Fruit fly (Drosophila melanogaster) ovary, adult (tissue): Measurements from ENCODE around the gene Nepl3.

Experiments used
- CG17801 ChIP-seq: fragments of 200-800 bp; optimal IDR thresholded peaks from 2 replicates; lab custom pipeline; 2019; ENCODE audit warnings: missing biosample characterization, mild to moderate bottlenecking, missing genetic modification characterization, moderate library complexity; ENCODE audit not compliant: partially characterized antibody

The Nepl3 gene

DNA sequence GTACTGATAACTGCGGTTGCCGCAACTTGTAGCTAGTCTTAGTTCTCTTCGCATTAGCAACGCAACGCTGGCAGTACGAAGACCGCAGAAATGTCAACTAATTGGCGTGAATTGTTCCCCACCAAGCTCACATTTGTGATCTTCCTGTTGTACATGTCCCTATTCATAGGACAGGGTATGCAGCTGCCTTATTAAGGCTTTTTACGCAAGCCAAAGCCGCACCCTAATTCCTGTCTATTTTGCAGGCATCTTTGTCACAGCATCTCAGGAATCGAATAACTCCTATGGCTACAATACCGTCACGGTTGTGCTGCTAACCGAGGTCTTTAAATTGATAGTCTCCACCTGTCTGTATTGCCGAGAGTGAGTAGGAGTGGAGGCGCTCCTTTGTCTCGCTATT lies 5.1 kb downstream of the Nepl3 start, which contains the start of gene eIF3h:
Gene eIF3h (minus strand): TSS at position 101 of the 400 bp plus-strand sequence.
- TF ChIP-seq CG17801 (GFP tag; lab: Kevin White, UChicago): no peak

DNA sequence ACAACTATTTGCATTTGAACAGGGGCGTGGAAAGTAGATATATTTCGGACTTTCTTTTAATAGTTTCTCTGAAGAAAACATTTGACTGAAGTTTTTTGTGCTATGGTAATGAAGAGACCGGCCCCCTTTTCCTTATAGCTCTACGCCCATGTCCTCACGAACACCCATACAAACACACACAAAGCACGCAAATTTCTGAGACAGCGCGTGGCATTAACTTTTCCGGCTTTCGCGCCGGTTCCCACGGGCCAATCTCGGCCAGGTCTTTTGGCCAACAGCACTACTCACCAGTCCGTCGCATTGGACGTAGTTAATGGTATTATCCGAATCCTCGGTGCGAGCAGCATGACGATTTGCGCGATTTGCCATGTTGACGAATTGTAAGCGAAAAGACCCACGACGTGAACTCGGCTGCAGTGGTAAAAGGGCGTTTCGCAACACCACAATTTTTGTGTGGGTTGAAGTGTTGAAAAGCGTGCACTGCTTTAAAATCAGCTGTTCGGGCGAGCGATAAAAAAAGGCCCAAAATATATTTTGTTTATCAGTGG lies 5.6 kb downstream of the Nepl3 start, which contains the start of gene senju:
Gene senju (plus strand): TSS at position 477 of the 548 bp plus-strand sequence.
- TF ChIP-seq CG17801 (GFP tag; lab: Kevin White, UChicago): peak; percentile 76

DNA sequence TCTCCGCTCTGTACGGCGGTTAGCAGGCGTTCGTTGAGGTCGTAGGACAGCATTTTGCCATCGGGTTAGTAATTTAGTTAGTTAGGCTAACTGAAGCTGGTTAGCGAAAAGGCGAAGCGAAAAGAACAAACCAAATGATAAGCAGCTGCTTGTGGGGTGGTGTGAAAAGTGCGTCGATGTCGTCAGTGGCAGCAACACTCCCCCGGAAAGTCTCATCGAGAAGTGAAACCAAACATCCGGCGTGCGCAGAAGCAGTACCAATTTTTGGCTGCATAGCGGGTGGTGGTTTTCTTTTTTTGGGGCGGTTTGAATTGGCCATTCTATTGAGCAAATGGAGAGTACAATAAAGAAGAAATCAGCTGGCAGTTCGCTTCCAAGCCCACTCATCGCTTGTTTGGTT lies 7.2 kb downstream of the Nepl3 start, which contains the start of gene CG9121:
Gene CG9121 (minus strand): TSS at position 238 of the 400 bp plus-strand sequence.
- TF ChIP-seq CG17801 (GFP tag; lab: Kevin White, UChicago): no peak

DNA sequence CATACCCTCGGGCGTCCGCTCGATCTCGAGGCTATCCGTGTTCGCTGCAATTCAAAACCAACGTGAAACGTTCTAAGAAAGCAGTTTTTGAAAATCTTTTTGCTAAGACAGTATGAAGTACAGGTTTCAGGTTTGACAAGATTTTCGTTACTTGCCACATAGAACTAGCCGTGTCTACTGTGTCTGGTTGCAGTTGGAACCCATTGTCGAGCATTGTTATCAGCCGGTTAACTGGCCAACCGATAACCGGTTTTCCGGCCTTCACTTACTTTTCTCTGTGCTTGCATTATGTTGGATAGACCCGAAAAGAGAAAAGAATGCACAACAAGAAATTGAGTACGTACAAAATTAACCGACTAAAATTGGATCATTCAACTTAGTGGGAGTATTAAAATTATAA lies 8.1 kb downstream of the Nepl3 start:
- TF ChIP-seq CG17801 (GFP tag; lab: Kevin White, UChicago): no peak

dm6 chr2L:5046261-5046660 lies 11.8 kb downstream of the Nepl3 start:
- no peak for TF ChIP-seq CG17801 (GFP tag; lab: Kevin White, UChicago)

DNA sequence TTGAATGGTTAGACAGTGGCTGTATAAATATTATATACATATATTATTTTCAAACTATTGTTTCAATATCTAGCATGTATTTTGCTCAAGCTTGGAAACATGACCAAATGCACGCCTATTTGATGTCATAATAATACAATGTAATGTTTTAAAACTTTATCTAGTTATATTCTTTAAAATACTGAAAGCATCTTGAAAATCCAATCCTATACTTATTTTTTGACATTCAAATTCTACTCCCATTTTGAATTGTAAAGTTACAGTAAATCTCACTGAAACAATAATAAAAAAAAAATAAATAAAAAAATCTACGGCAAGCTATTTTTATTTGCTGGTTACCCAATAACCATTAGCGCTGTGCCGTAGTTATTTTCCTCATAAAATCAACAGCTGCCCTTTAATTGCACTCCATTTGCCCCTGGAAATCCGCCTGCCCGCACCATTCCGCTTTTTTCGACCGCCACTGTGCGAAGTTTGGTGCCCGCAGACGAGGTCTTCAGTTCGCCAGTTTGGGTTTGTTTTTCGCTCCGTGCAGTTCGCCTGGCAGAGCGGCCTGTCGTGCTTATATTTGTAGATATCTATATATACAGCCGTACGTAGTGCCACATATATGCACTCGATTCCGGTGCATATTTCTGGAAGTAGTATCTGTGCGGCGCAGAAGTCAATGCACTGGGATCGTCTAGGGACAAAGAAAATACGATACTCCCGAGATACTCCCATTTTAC lies 13.0 kb downstream of the Nepl3 start:
- TF ChIP-seq CG17801 (GFP tag; lab: Kevin White, UChicago): no peak

DNA sequence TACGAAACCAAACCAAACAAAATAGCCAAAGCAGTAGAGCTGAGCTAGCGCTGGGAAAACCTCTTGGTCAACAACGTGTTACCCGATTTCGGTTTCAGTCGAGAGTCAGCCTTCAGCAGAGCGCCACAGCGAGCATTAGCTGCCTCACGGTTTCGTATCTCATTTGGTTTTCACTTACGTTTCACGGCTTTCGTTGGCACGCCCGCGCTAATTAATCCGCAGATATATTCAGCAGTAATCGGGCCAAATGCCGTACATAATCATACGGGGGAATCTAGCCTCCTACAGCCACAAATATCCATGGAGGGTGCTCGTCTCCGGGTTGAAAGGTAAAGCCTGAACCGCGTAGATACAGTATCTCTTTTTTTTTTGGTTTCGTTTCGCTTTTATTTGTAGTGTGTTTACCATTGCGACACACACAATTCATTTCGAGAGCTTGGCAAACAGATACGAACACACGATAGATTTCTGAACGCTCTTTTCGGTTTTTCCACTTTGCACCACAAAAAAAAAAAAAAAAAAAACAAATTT lies 13.6 kb downstream of the Nepl3 start, which contains the start of gene CG31650:
Gene CG31650 (minus strand): TSS at position 352 of the 531 bp plus-strand sequence.
- TF ChIP-seq CG17801 (GFP tag; lab: Kevin White, UChicago): no peak

DNA sequence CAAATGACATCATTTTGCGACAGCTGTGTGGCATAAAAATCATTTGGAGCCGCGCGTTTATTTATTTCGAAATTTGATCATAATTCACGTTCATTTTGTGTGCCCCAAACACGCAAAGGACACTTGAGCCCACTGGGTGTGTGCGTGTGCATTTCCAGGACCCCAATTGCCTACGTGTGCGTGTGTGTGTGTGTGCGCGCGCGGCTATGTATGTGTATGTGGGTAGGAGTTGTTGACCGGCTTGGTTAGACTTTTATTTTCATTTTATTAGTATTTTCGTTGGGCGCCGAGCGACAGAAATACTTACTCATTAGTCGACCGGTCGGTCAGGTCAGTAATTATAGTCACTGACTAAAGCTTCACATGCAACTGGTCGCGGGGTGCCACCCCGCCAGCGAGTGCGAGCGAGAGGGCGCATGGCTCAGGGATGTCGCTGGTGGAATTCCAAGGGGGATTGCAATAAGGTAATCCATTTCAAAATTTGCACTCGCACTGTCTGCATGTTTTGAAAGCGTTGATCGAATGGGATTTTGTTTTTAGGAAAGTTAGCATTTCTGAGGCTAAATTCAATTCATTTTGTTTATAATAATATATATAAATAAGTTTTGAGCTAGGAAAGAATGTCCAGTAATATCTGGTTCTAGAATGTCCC lies 14.4 kb downstream of the Nepl3 start:
- TF ChIP-seq CG17801 (GFP tag; lab: Kevin White, UChicago): no peak

DNA sequence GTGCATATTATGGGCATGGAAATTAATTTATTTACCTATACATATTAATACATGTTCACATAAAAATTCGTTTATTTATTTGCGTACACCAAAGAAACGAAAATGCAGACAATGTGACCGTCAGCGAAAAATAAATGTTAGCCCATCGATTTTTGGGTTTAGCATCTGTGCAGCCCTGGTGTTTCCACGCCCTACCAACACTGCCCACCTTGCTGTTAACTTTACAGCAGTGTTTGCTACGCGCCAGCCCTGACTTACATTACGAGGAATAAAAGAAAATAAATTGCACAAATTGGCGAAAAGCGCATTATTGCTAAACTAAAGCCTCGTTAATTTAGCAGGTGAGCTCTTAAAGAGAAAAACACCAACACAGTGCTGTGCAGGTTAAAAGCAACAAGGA lies 15.0 kb downstream of the Nepl3 start, which contains the start of the genes CG33995, CG44000 and CG44001:
Gene CG33995 (plus strand): TSS at position 228 of the 400 bp plus-strand sequence.
Gene CG44000 (plus strand): TSS at position 228 of the 400 bp plus-strand sequence.
Gene CG44001 (plus strand): TSS at position 228 of the 400 bp plus-strand sequence.
- TF ChIP-seq CG17801 (GFP tag; lab: Kevin White, UChicago): peak; percentile 58

- no peak for TF ChIP-seq CG17801 (GFP tag; lab: Kevin White, UChicago)
Observed at dm6 chr2L:5042076-5042475, 16.0 kb downstream of the Nepl3 start.

dm6 chr2L:5037402-5037860 lies 20.6 kb downstream of the Nepl3 start, which contains the start of the genes CG14042 and SP555:
Gene CG14042 (plus strand): TSS chr2L:5037709.
Gene SP555 (plus strand): TSS chr2L:5037709.
- TF ChIP-seq CG17801 (GFP tag; lab: Kevin White, UChicago): no peak

- TF ChIP-seq CG17801 (GFP tag; lab: Kevin White, UChicago): no peak
Observed at dm6 chr2L:5036120-5036519, 21.9 kb downstream of the Nepl3 start.

- no peak for TF ChIP-seq CG17801 (GFP tag; lab: Kevin White, UChicago)
Observed at dm6 chr2L:5031886-5032285, 26.2 kb downstream of the Nepl3 start.

- no peak for TF ChIP-seq CG17801 (GFP tag; lab: Kevin White, UChicago)
Observed at dm6 chr2L:5031399-5031798, 26.6 kb downstream of the Nepl3 start.

- TF ChIP-seq CG17801 (GFP tag; lab: Kevin White, UChicago): no peak
Observed at dm6 chr2L:5030535-5030934, 27.5 kb downstream of the Nepl3 start.
